Fruit fly (Drosophila melanogaster) whole organism, pupa: ENCODE data around the gene CG17601.

ENCODE experiments used
- CG10348 ChIP-seq: fragments of 200-800 bp; sonication (Bioruptor generic); IDR thresholded peaks from 2 replicates; pipeline ENCODE4 v1.3.6; 2022; ENCODE audit warnings: missing biosample characterization, missing genetic modification characterization
- CG12605 ChIP-seq: fragments of 200-800 bp; sonication (Bioruptor generic); IDR thresholded peaks from 2 replicates; pipeline ENCODE4 v1.3.6; 2022; ENCODE audit warnings: missing biosample characterization, missing genetic modification characterization
- Pif1B ChIP-seq: fragments of 200-800 bp; sonication (Bioruptor generic); optimal IDR thresholded peaks from 3 replicates; lab custom pipeline; 2016; ENCODE audit warnings: missing biosample characterization, missing genetic modification characterization

DNA sequence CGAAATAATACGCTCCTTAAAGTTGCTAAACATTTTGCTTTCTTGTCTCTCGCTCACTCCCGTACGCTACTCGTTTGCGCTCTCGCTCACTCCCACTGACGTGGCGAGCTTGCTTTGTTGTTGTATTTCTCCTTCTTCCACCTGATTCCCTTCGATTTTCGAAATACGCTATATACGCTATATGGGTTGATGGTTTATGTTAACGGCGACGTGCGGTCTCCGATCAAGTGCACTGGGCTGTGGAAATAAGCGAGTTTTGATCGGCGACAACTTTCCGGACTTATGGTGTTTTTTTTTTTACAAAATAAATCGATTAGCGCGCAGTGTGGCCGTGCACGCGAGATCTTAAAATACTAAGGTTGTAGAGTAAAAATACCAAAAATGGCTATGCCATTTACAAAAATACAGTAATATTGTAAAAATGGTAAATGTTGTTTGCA lies 6.8 kb upstream of the CG17601 start, which contains the start of gene CG17598:
- no peak for TF ChIP-seq CG12605 (GFP tag; lab: Robert Waterston, UW)
- no peak for TF ChIP-seq Pif1B
- TF ChIP-seq CG10348 (GFP tag; lab: Robert Waterston, UW): no peak
